Worm (Caenorhabditis elegans) whole organism, L1 larva: ENCODE measurements around the gene K01D12.15.

Experiments
- C04F5.9 ChIP-seq: sonication (generic microtip); optimal IDR thresholded peaks from 2 replicates; lab custom pipeline; 2016; ENCODE audit warnings: missing genetic modification characterization, missing compliant biosample characterization
- C16A3.4 ChIP-seq: fragments of 150-350 bp; optimal IDR thresholded peaks from 2 replicates; lab custom pipeline; 2014; ENCODE audit warnings: missing biosample characterization, missing genetic modification characterization
- C34B4.2 ChIP-seq: sonication (generic microtip); optimal IDR thresholded peaks from 2 replicates; lab custom pipeline; 2017; ENCODE audit warnings: mild to moderate bottlenecking, missing genetic modification characterization, missing compliant biosample characterization
- Y116A8C.19 ChIP-seq: sonication (generic microtip); optimal IDR thresholded peaks from 2 replicates; lab custom pipeline; 2016; ENCODE audit warnings: missing compliant biosample characterization, missing genetic modification characterization, borderline replicate concordance
- alr-1 ChIP-seq: fragments of 200-800 bp; sonication (Bioruptor generic); optimal IDR thresholded peaks from 2 replicates; lab custom pipeline; 2018; ENCODE audit warnings: borderline replicate concordance, mild to moderate bottlenecking, missing genetic modification characterization, missing compliant biosample characterization
- aly-2 ChIP-seq: fragments of 150-350 bp; optimal IDR thresholded peaks from 2 replicates; lab custom pipeline; 2014; ENCODE audit warnings: missing biosample characterization, missing genetic modification characterization
- ama-1 ChIP-seq: fragments of 150-350 bp; optimal IDR thresholded peaks from 2 replicates; lab custom pipeline; 2014
- blmp-1 ChIP-seq: fragments of 150-350 bp; optimal IDR thresholded peaks from 2 replicates; lab custom pipeline; 2014; ENCODE audit warnings: missing biosample characterization, missing genetic modification characterization
- ceh-63 ChIP-seq: fragments of 200-800 bp; sonication (Bioruptor generic); optimal IDR thresholded peaks from 2 replicates; lab custom pipeline; 2018; ENCODE audit warnings: mild to moderate bottlenecking, missing genetic modification characterization, missing compliant biosample characterization
- ceh-82 ChIP-seq, 3 experiments: fragments of 150-350 bp in 1 of 3; sonication (generic microtip) in 2 of 3; optimal IDR thresholded peaks; 2 replicates each; lab custom pipeline; 2014 to 2017; ENCODE audit warnings: missing biosample characterization in 3 of 3, missing genetic modification characterization in 3 of 3
- ceh-88 ChIP-seq: fragments of 200-800 bp; sonication (Bioruptor generic); IDR thresholded peaks from 2 replicates; pipeline ENCODE4 v1.3.6; 2022; ENCODE audit warnings: missing genetic modification characterization, missing compliant biosample characterization
- ceh-90 ChIP-seq: sonication (generic microtip); optimal IDR thresholded peaks from 2 replicates; lab custom pipeline; 2016; ENCODE audit warnings: missing genetic modification characterization, missing compliant biosample characterization
- dpl-1 ChIP-seq, 3 experiments: fragments of 150-350 bp in 2 of 3; sonication (generic microtip) in 1 of 3; optimal IDR thresholded peaks; 2 replicates each; lab custom pipeline; 2014 to 2017; ENCODE audit warnings: missing biosample characterization in 3 of 3, missing genetic modification characterization in 3 of 3, missing genetic modification reagents in 3 of 3
- efl-1 ChIP-seq, 4 experiments: fragments of 150-350 bp; optimal IDR thresholded peaks in 3 of 4; peaks in 1 of 4; 1 replicate in 1 of 4; 2 replicates in 3 of 4; lab custom pipeline; 2014; ENCODE audit warnings: missing biosample characterization in 2 of 4, missing genetic modification characterization in 2 of 4, missing genetic modification reagents in 2 of 4
- elt-2 ChIP-seq: sonication (generic microtip); optimal IDR thresholded peaks from 2 replicates; lab custom pipeline; 2016; ENCODE audit warnings: missing genetic modification characterization, mild to moderate bottlenecking, inconsistent platforms, missing compliant biosample characterization, missing genetic modification reagents
- ets-5 ChIP-seq: fragments of 200-800 bp; sonication (Bioruptor generic); IDR thresholded peaks from 2 replicates; pipeline ENCODE4 v1.3.6; 2022; ENCODE audit warnings: missing genetic modification characterization, missing compliant biosample characterization
- fkh-10 ChIP-seq: sonication (generic microtip); optimal IDR thresholded peaks from 2 replicates; lab custom pipeline; 2017; ENCODE audit warnings: missing biosample characterization, missing genetic modification reagents, missing genetic modification characterization
- fkh-8 ChIP-seq: sonication (generic microtip); optimal IDR thresholded peaks from 2 replicates; lab custom pipeline; 2016; ENCODE audit warnings: mild to moderate bottlenecking, missing genetic modification characterization, missing compliant biosample characterization
- fos-1 ChIP-seq: fragments of 150-350 bp; optimal IDR thresholded peaks from 2 replicates; lab custom pipeline; 2014; ENCODE audit warnings: missing biosample characterization, missing genetic modification characterization
- hlh-17 ChIP-seq: fragments of 200-800 bp; sonication (Bioruptor generic); optimal IDR thresholded peaks from 2 replicates; lab custom pipeline; 2018; ENCODE audit warnings: missing genetic modification characterization, mild to moderate bottlenecking, missing compliant biosample characterization, moderate library complexity, borderline replicate concordance
- hlh-4 ChIP-seq: sonication (generic microtip); optimal IDR thresholded peaks from 2 replicates; lab custom pipeline; 2016; ENCODE audit warnings: mild to moderate bottlenecking, missing genetic modification characterization, missing compliant biosample characterization
- irx-1 ChIP-seq: sonication (generic microtip); optimal IDR thresholded peaks from 2 replicates; lab custom pipeline; 2016; ENCODE audit warnings: missing genetic modification characterization, missing compliant biosample characterization
- isw-1 ChIP-seq: fragments of 200-800 bp; sonication (Bioruptor generic); IDR thresholded peaks from 2 replicates; pipeline ENCODE4 v1.3.6; 2022; ENCODE audit warnings: missing genetic modification characterization, missing compliant biosample characterization
- lin-15B ChIP-seq: fragments of 150-350 bp; sonication (generic microtip); optimal IDR thresholded peaks from 3 replicates; lab custom pipeline; 2014; ENCODE audit warnings: missing biosample characterization, missing genetic modification characterization
- lin-35 ChIP-seq, 2 experiments: fragments of 150-350 bp; optimal IDR thresholded peaks; 2 replicates each; lab custom pipeline; 2014; ENCODE audit warnings: missing biosample characterization in 2 of 2, missing genetic modification characterization in 2 of 2, missing genetic modification reagents in 2 of 2
- lin-39 ChIP-seq: fragments of 150-350 bp; optimal IDR thresholded peaks from 2 replicates; lab custom pipeline; 2014; ENCODE audit warnings: missing biosample characterization, missing genetic modification reagents, missing genetic modification characterization
- lsy-2 ChIP-seq, 2 experiments: fragments of 150-350 bp; optimal IDR thresholded peaks; 2 replicates each; lab custom pipeline; 2014; ENCODE audit warnings: missing biosample characterization in 2 of 2, missing genetic modification characterization in 2 of 2
- mab-9 ChIP-seq: fragments of 200-800 bp; sonication (Bioruptor generic); IDR thresholded peaks from 2 replicates; pipeline ENCODE4 v1.3.6; 2022; ENCODE audit warnings: missing genetic modification reagents, missing genetic modification characterization, missing compliant biosample characterization
- mdl-1 ChIP-seq, 2 experiments: fragments of 150-350 bp; optimal IDR thresholded peaks; 2 replicates each; lab custom pipeline; 2014 to 2017; ENCODE audit warnings: missing biosample characterization in 2 of 2, missing genetic modification characterization in 2 of 2, inconsistent platforms in 1 of 2
- mef-2 ChIP-seq: fragments of 150-350 bp; optimal IDR thresholded peaks from 2 replicates; lab custom pipeline; 2014; ENCODE audit warnings: missing biosample characterization, missing genetic modification characterization
- mep-1 ChIP-seq: fragments of 150-350 bp; optimal IDR thresholded peaks from 2 replicates; lab custom pipeline; 2014; ENCODE audit warnings: missing biosample characterization, missing genetic modification characterization
- nhr-11 ChIP-seq: fragments of 150-350 bp; optimal IDR thresholded peaks from 2 replicates; lab custom pipeline; 2014; ENCODE audit warnings: missing biosample characterization, missing genetic modification characterization
- nhr-20 ChIP-seq: sonication (generic microtip); optimal IDR thresholded peaks from 2 replicates; lab custom pipeline; 2016; ENCODE audit warnings: mild to moderate bottlenecking, missing genetic modification characterization, missing compliant biosample characterization
- nhr-28 ChIP-seq: fragments of 150-350 bp; optimal IDR thresholded peaks from 2 replicates; lab custom pipeline; 2014; ENCODE audit warnings: missing biosample characterization, missing genetic modification characterization
- nhr-71 ChIP-seq: sonication (generic microtip); optimal IDR thresholded peaks from 2 replicates; lab custom pipeline; 2016; ENCODE audit warnings: mild to moderate bottlenecking, missing genetic modification characterization, moderate library complexity, missing compliant biosample characterization
- nhr-85 ChIP-seq: sonication (generic microtip); peaks from one replicate; lab custom pipeline; 2016; ENCODE audit warnings: missing genetic modification characterization, inconsistent platforms, missing compliant biosample characterization
- pag-3 ChIP-seq: sonication (generic microtip); optimal IDR thresholded peaks from 2 replicates; lab custom pipeline; 2017; ENCODE audit warnings: missing genetic modification characterization, mild to moderate bottlenecking, missing compliant biosample characterization, antibody characterized with exemption, borderline replicate concordance; ENCODE audit not compliant: insufficient read depth
- rnt-1 ChIP-seq: sonication (generic microtip); optimal IDR thresholded peaks from 2 replicates; lab custom pipeline; 2016; ENCODE audit warnings: mild to moderate bottlenecking, missing genetic modification characterization, moderate library complexity, missing compliant biosample characterization
- skn-1 ChIP-seq: fragments of 150-350 bp; optimal IDR thresholded peaks from 2 replicates; lab custom pipeline; 2014; ENCODE audit warnings: missing biosample characterization, missing genetic modification characterization
- snu-23 ChIP-seq: sonication (generic microtip); optimal IDR thresholded peaks from 2 replicates; lab custom pipeline; 2016; ENCODE audit warnings: missing genetic modification characterization, missing compliant biosample characterization
- sptf-1 ChIP-seq: fragments of 150-350 bp; optimal IDR thresholded peaks from 2 replicates; lab custom pipeline; 2014; ENCODE audit warnings: missing biosample characterization, missing genetic modification characterization
- swsn-7 ChIP-seq: sonication (generic microtip); optimal IDR thresholded peaks from 2 replicates; lab custom pipeline; 2016; ENCODE audit warnings: missing genetic modification characterization, missing compliant biosample characterization
- tbx-2 ChIP-seq: sonication (generic microtip); optimal IDR thresholded peaks from 2 replicates; lab custom pipeline; 2016; ENCODE audit warnings: missing genetic modification characterization, missing compliant biosample characterization
- unc-130 ChIP-seq: fragments of 150-350 bp; optimal IDR thresholded peaks from 2 replicates; lab custom pipeline; 2017; ENCODE audit warnings: missing biosample characterization, missing genetic modification characterization, inconsistent platforms
- unc-30 ChIP-seq: sonication (generic microtip); optimal IDR thresholded peaks from 2 replicates; lab custom pipeline; 2017; ENCODE audit warnings: missing biosample characterization, missing genetic modification characterization
- unc-62 ChIP-seq: fragments of 150-350 bp; optimal IDR thresholded peaks from 2 replicates; lab custom pipeline; 2014; ENCODE audit warnings: missing biosample characterization, missing genetic modification reagents, missing genetic modification characterization
- xbp-1 ChIP-seq: sonication (generic microtip); optimal IDR thresholded peaks from 2 replicates; lab custom pipeline; 2016; ENCODE audit warnings: missing genetic modification characterization, missing compliant biosample characterization
- zag-1 ChIP-seq: fragments of 150-350 bp; optimal IDR thresholded peaks from 2 replicates; lab custom pipeline; 2014; ENCODE audit warnings: missing biosample characterization, missing genetic modification characterization
- zip-4 ChIP-seq: fragments of 200-800 bp; sonication (Bioruptor generic); optimal IDR thresholded peaks from 2 replicates; lab custom pipeline; 2018; ENCODE audit warnings: mild to moderate bottlenecking, missing genetic modification characterization, moderate library complexity, missing compliant biosample characterization
- ztf-4 ChIP-seq: fragments of 150-350 bp; optimal IDR thresholded peaks from 2 replicates; lab custom pipeline; 2014; ENCODE audit warnings: missing biosample characterization, missing genetic modification characterization

The K01D12.15 gene

DNA sequence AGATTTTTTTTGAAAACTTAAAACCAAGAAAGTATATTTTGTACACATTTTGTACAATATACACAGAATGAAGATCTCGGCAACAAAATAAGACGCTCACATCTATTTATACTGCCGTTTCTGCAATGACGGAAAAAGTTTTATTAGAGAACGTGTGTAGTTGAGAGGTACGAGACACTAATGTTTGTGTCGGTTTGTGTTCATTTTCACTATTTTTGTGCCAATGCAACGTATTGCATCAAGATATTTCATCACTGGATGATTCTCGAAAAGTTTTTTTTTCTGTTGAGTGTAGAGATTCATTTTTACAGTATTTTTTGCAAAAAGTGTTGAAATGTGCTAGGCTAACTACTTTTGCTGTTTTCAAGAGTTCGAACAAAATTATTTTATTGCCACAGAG lies 22.7 kb downstream of the K01D12.15 start (continued):
- TF ChIP-seq ceh-63 (GFP tag; lab: Kevin White, UChicago) (no peak), ztf-4 (tag; lab: Kevin White, UChicago) (no peak), C04F5.9 (tag; lab: Kevin White, UChicago) (no peak), lin-35 (GFP tag; optimal IDR thresholded peaks at IDR 0.05; lab: Kevin White, UChicago) (peak in 1 of 2 experiments; percentile 3), ceh-82 (tag; optimal IDR thresholded peaks at IDR 0.05; lab: Kevin White, UChicago) (peak in 1 of 3 experiments; percentile 12), rnt-1 (tag; lab: Kevin White, UChicago) (no peak), alr-1 (no peak), fkh-10 (GFP tag; lab: Kevin White, UChicago) (no peak), nhr-85 (tag; lab: Kevin White, UChicago) (peak; percentile 66), ama-1 (lab: Kevin White, UChicago) (no peak), hlh-4 (tag; lab: Kevin White, UChicago) (no peak), unc-130 (tag; lab: Kevin White, UChicago) (no peak), irx-1 (tag; lab: Kevin White, UChicago) (no peak), hlh-17 (GFP tag; lab: Kevin White, UChicago) (no peak), sptf-1 (tag; lab: Kevin White, UChicago) (no peak), dpl-1 (GFP tag; optimal IDR thresholded peaks at IDR 0.05; lab: Kevin White, UChicago) (no peak), lin-39 (tag; lab: Kevin White, UChicago) (no peak), efl-1 (optimal IDR thresholded peaks at IDR 0.05; lab: Kevin White, UChicago) (peak in 1 of 2 experiments; percentile 34), efl-1 (GFP tag; optimal IDR thresholded peaks at IDR 0.05 in 1 of 2; lab: Kevin White, UChicago) (no peak), zag-1 (tag; lab: Kevin White, UChicago) (no peak), ceh-88 (GFP tag; lab: Robert Waterston, UW) (no peak), swsn-7 (tag; lab: Kevin White, UChicago) (no peak), mdl-1 (tag; optimal IDR thresholded peaks at IDR 0.05; lab: Kevin White, UChicago) (no peak), pag-3 (tag; lab: Kevin White, UChicago) (no peak), unc-30 (no peak), C34B4.2 (no peak), C16A3.4 (no peak), nhr-71 (tag; lab: Kevin White, UChicago) (peak; percentile 17), fkh-8 (tag; lab: Kevin White, UChicago) (no peak), fos-1 (tag; lab: Kevin White, UChicago) (no peak), nhr-28 (tag; lab: Kevin White, UChicago) (peak; percentile 17)

DNA sequence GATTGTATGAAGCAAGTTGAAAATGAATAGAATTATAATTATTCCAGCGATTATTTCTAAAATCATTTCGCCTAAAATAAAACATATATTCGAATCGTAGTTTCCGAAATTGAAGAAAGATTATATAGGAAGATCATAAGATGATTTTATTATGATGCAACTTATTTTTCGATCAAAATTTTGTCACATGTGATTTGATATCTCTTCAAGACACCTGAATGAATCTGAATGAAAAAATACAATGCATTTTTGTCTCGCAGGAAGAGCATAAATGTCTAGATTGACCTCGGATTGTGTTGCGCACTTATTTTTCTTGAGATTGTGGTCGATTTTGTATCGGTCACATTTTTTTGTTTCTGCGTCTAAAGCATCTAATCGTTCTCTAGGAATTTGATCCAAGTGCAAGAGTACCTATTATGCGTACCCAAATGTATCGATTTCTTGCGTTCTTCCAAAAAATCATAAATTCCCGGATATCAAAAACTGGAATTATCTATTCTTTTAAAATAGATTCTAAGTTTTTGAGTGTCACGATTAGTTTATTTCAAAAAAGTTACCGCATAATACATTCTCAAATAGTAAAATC lies 24.3 kb downstream of the K01D12.15 start, which contains the start of gene hrg-2:
Gene hrg-2, minus strand, starts transcription at position 98 of the 586 bp plus-strand sequence.
- TF ChIP-seq skn-1 (tag; lab: Kevin White, UChicago): no peak
- no peak for TF ChIP-seq ceh-90 (tag; lab: Kevin White, UChicago)
- no peak for TF ChIP-seq C04F5.9 (tag; lab: Kevin White, UChicago)
- no peak for TF ChIP-seq lsy-2 (tag; optimal IDR thresholded peaks at IDR 0.05; lab: Kevin White, UChicago)
- TF ChIP-seq ets-5: no peak
- peak; percentile 61 for TF ChIP-seq nhr-20
- no peak for TF ChIP-seq xbp-1 (tag; lab: Kevin White, UChicago)
- TF ChIP-seq mef-2 (tag; lab: Kevin White, UChicago): no peak
- no peak for TF ChIP-seq aly-2 (tag; lab: Kevin White, UChicago)
- TF ChIP-seq ceh-82 (tag; optimal IDR thresholded peaks at IDR 0.05; lab: Kevin White, UChicago): no peak
- TF ChIP-seq mab-9 (GFP tag; lab: Robert Waterston, UW): no peak
- TF ChIP-seq Y116A8C.19 (tag; lab: Kevin White, UChicago): no peak
- no peak for TF ChIP-seq zip-4 (GFP tag; lab: Kevin White, UChicago)
- TF ChIP-seq unc-30: no peak
- TF ChIP-seq ama-1 (lab: Kevin White, UChicago): no peak
- no peak for TF ChIP-seq elt-2 (tag; lab: Kevin White, UChicago)
- no peak for TF ChIP-seq fkh-8 (tag; lab: Kevin White, UChicago)
- TF ChIP-seq fos-1 (tag; lab: Kevin White, UChicago): no peak
- TF ChIP-seq blmp-1 (tag; lab: Kevin White, UChicago): no peak
- TF ChIP-seq tbx-2: peak; percentile 6
- TF ChIP-seq ceh-63 (GFP tag; lab: Kevin White, UChicago): no peak
- no peak for TF ChIP-seq isw-1 (GFP tag; lab: Robert Waterston, UW)
- no peak for TF ChIP-seq C16A3.4
- no peak for TF ChIP-seq nhr-11 (tag; lab: Kevin White, UChicago)
- no peak for TF ChIP-seq lin-15B (tag; lab: Kevin White, UChicago)
- peak; percentile 17 for TF ChIP-seq snu-23
- TF ChIP-seq mdl-1 (tag; optimal IDR thresholded peaks at IDR 0.05; lab: Kevin White, UChicago): no peak
- no peak for TF ChIP-seq unc-62 (GFP tag; lab: Kevin White, UChicago)
- peak; percentile 57 for TF ChIP-seq nhr-71 (tag; lab: Kevin White, UChicago)
- TF ChIP-seq nhr-85 (tag; lab: Kevin White, UChicago): peak; percentile 69
- no peak for TF ChIP-seq mep-1 (tag; lab: Kevin White, UChicago)
- no peak for TF ChIP-seq hlh-4 (tag; lab: Kevin White, UChicago)
